Fruit fly (Drosophila melanogaster): ENCODE data around the gene Pfdn2.

Gene Pfdn2

DNA sequence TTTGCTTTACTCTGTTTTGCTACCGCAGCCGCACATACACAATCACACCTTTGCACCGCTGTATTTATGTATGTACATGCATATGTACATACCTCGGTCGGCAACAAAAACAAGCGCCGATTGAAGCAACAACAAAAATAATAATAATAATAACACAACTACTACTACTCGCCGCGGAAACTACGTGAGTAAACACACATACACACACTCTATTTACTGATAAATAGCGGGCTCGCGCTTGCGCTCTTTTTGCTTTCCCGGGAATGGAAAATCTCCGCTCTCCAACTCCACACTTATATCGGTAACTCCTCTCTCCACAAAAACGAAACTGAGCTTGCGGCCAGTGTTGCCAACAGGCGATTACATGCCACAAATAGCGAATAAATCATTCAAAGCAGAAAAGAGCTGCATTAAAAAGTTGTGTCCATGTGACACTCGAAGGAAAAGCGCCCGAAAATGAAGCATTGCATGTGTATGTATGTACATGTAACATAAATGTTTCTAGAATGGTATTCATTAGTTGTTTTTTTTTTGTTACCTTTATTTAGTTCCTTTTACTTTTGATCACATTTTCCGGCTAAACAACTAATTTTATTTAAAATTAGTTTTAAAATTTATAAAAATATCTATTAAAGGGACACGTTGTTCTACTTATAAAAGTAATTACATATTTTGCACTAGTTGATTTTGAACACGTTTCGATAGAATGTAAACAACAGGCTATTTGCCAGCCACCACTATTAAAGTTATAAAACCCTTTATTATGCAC is 44.6 kb upstream of the Pfdn2 start (continued):
- TF ChIP-seq Gug (GFP tag; IDR thresholded peaks at IDR 0.05) (no peak; the same call in 1 of the 2 replicates), achi (GFP tag; optimal IDR thresholded peaks at IDR 0.05) (peak; percentile 15), vri (GFP tag; optimal IDR thresholded peaks at IDR 0.05) (peak; percentile 37), CG32006 (GFP tag; optimal IDR thresholded peaks at IDR 0.05) (peak; percentile 60), CG34406 (GFP tag; optimal IDR thresholded peaks at IDR 0.05) (no peak), CG11294 (GFP tag; IDR thresholded peaks at IDR 0.05) (no peak), CG31627 (GFP tag; optimal IDR thresholded peaks at IDR 0.05) (no peak), CG8632 (GFP tag; optimal IDR thresholded peaks at IDR 0.05) (peak; percentile 4), Eip93F (GFP tag; optimal IDR thresholded peaks at IDR 0.05) (no peak), dac (GFP tag; optimal IDR thresholded peaks at IDR 0.05) (no peak), net (GFP tag; optimal IDR thresholded peaks at IDR 0.05) (no peak), fd59A (GFP tag; optimal IDR thresholded peaks at IDR 0.05) (no peak)

DNA sequence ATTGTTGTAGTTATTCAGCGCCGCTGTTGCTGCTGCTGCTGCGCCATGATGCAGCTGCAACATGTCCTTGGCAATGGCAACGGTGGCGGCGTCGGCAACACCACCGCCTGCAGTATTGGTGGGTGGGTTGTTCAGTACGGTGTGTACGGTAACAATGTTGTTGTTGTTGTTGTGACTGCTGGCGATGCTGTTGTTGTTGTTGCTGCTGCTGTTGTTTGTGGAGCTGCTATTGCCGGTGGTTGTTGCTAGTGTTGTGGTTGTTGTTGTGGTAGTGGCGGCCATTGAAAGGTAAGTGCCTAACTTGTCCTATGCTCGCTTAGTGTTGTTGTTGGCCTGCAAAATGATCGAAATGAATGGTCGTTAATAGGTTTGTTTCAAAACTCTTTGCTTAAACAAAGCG is 43.5 kb upstream of the Pfdn2 start:
- TF ChIP-seq dsx (GFP tag; optimal IDR thresholded peaks at IDR 0.05; ENCODE audit: poor library complexity, severe bottlenecking) = no peak
- no peak for TF ChIP-seq vri (GFP tag; optimal IDR thresholded peaks at IDR 0.05)
- no peak for TF ChIP-seq pdm3 (GFP tag; optimal IDR thresholded peaks at IDR 0.05)
- TF ChIP-seq fd59A (GFP tag; optimal IDR thresholded peaks at IDR 0.05) = no peak
- TF ChIP-seq CG8119 (GFP tag; IDR thresholded peaks at IDR 0.05) = no peak
- no peak for TF ChIP-seq ss (GFP tag; optimal IDR thresholded peaks at IDR 0.05)

DNA sequence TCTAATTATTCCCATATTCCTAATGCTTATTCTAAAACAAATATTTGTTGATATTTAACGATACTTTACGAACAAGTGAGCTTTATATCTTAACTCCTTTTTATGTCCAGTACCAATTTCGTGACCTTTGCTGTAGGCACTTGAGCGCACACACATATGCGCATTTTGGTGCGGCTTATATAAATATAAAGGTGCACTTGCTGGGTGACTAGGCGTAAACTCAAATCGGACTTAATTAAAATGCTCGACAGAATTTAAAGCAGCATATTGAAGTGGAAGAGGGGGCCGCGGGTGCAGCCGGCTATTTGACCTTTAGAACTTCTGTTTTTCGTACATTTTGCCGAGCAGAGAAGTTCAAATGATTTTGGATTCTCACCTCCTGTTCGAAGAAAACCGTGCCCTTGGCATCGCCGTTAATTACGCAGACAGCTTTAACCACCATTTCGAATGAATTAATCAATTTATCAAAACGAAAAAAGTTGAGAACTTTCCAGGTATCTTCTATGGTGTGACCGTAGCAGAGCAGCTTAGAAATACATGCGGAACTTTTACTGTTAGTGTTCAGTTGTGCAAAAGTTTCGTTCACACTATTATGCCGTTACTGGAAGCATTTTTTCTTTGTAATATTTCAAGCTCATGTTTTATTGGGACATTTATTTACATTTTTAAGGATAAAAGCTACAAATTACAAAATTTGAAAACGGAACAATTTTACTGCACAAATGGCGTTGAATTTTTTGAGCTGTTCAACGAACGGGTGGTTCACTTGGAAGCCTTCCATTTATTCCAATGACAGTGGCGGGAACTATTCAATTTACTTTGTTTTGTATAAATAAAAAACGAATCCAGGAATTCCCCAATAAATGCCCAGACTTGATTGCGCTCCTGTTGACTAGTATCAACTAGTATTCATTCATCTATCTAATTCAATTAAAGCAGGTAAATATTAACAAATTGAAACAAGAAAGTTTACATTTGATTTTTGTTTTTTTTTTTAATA is 39.3 kb upstream of the Pfdn2 start, which contains the start of gene Sod1:
Gene Sod1, minus strand, starts transcription at position 543 of the 1,000 bp plus-strand sequence.
- TF ChIP-seq CG10669 (GFP tag; optimal IDR thresholded peaks at IDR 0.05) = peak; percentile 68
- TF ChIP-seq dsx (GFP tag; optimal IDR thresholded peaks at IDR 0.05; ENCODE audit: poor library complexity, severe bottlenecking) = peak; percentile 58
- no peak; the same call in 1 of the 2 replicates for TF ChIP-seq Gug (GFP tag; IDR thresholded peaks at IDR 0.05)
- peak in 1 of 2 experiments; percentile 47 for TF ChIP-seq salr (GFP tag; optimal IDR thresholded peaks at IDR 0.05)
- no peak for TF ChIP-seq fd59A (GFP tag; optimal IDR thresholded peaks at IDR 0.05)
- no peak for TF ChIP-seq dac (GFP tag; optimal IDR thresholded peaks at IDR 0.05)
- peak; percentile 61 for TF ChIP-seq CG1621 (tag; optimal IDR thresholded peaks at IDR 0.05)
- TF ChIP-seq vri (GFP tag; optimal IDR thresholded peaks at IDR 0.05) = no peak
- peak; percentile 66 for TF ChIP-seq spab (GFP tag; optimal IDR thresholded peaks at IDR 0.05)
- TF ChIP-seq CG6854 (GFP tag; optimal IDR thresholded peaks at IDR 0.05) = peak; percentile 91
- peak; percentile 58 for TF ChIP-seq Sox14 (GFP tag; optimal IDR thresholded peaks at IDR 0.05)
- TF ChIP-seq achi (GFP tag; optimal IDR thresholded peaks at IDR 0.05) = peak; percentile 25
- peak; percentile 92 to 93 for TF ChIP-seq ss (GFP tag; optimal IDR thresholded peaks at IDR 0.05)
- TF ChIP-seq CG10631 (GFP tag; optimal IDR thresholded peaks at IDR 0.05) = no peak
- no peak for TF ChIP-seq CG8632 (GFP tag; optimal IDR thresholded peaks at IDR 0.05)
- TF ChIP-seq eg (GFP tag; IDR thresholded peaks at IDR 0.05) = no peak; the same call in 2 of the 3 replicates
- TF ChIP-seq CG8319 (GFP tag; optimal IDR thresholded peaks at IDR 0.05) = no peak
- no peak for TF ChIP-seq CG32006 (GFP tag; optimal IDR thresholded peaks at IDR 0.05)
- TF ChIP-seq CG31627 (GFP tag; optimal IDR thresholded peaks at IDR 0.05) = peak; percentile 3
- no peak for TF ChIP-seq CG4318 (GFP tag; optimal IDR thresholded peaks at IDR 0.05)
- TF ChIP-seq CG3919 (GFP tag; optimal IDR thresholded peaks at IDR 0.05) = no peak
- peak; percentile 19 for TF ChIP-seq fkh (GFP tag; optimal IDR thresholded peaks at IDR 0.05)
- no peak for TF ChIP-seq net (GFP tag; optimal IDR thresholded peaks at IDR 0.05)
- TF ChIP-seq topi (GFP tag; optimal IDR thresholded peaks at IDR 0.05) = no peak
- TF ChIP-seq Ets21C (GFP tag; optimal IDR thresholded peaks at IDR 0.05) = no peak
- peak; percentile 48; the same call in 1 of the 2 replicates for TF ChIP-seq CG15336 (GFP tag; IDR thresholded peaks at IDR 0.05)
- no peak for TF ChIP-seq CG11294 (GFP tag; IDR thresholded peaks at IDR 0.05)
- TF ChIP-seq Lpt (GFP tag; optimal IDR thresholded peaks at IDR 0.05) = peak; percentile 19
- peak; percentile 26 for TF ChIP-seq Ets96B (tag; optimal IDR thresholded peaks at IDR 0.05)
- TF ChIP-seq Eip78C (GFP tag) = peak; percentile 79
- TF ChIP-seq Met (GFP tag; optimal IDR thresholded peaks at IDR 0.05) = no peak
- peak; percentile 59 for TF ChIP-seq Hr4 (GFP tag; optimal IDR thresholded peaks at IDR 0.05)
- no peak for TF ChIP-seq CG6792 (GFP tag; optimal IDR thresholded peaks at IDR 0.05)
- TF ChIP-seq Hr39 (GFP tag; optimal IDR thresholded peaks at IDR 0.05) = no peak
- TF ChIP-seq CG16779 (tag; optimal IDR thresholded peaks at IDR 0.05) = peak; percentile 60
- TF ChIP-seq CG6276 (GFP tag; optimal IDR thresholded peaks at IDR 0.05) = no peak
- TF ChIP-seq Hr38 (GFP tag; optimal IDR thresholded peaks at IDR 0.05) = no peak
